Worm (Caenorhabditis elegans) whole organism, young adult: ENCODE results near the gene ttr-31.

Experiments
- F39B2.1 ChIP-seq: fragments of 200-800 bp; sonication (Bioruptor generic); IDR thresholded peaks from 2 replicates; pipeline ENCODE4 v1.3.6; 2022; ENCODE audit warnings: missing genetic modification reagents, missing genetic modification characterization, missing compliant biosample characterization
- F49E8.2 ChIP-seq: sonication (generic microtip); optimal IDR thresholded peaks from 3 replicates; lab custom pipeline; 2017; ENCODE audit warnings: missing genetic modification characterization, mild to moderate bottlenecking, missing compliant biosample characterization, antibody characterized with exemption, moderate library complexity; ENCODE audit not compliant: insufficient read depth
- F52B5.7 ChIP-seq: sonication (generic microtip); optimal IDR thresholded peaks from 2 replicates; lab custom pipeline; 2016; ENCODE audit warnings: mild to moderate bottlenecking, missing genetic modification characterization, missing compliant biosample characterization
- F55B11.4 ChIP-seq: sonication (generic microtip); optimal IDR thresholded peaks from 2 replicates; lab custom pipeline; 2016; ENCODE audit warnings: missing compliant biosample characterization, missing genetic modification characterization, borderline replicate concordance; ENCODE audit not compliant: insufficient read depth
- K12H6.12 ChIP-seq: fragments of 200-800 bp; sonication (Bioruptor generic); optimal IDR thresholded peaks from 2 replicates; lab custom pipeline; 2018; ENCODE audit warnings: mild to moderate bottlenecking, missing genetic modification characterization, missing compliant biosample characterization
- Y53F4B.3 ChIP-seq: fragments of 200-800 bp; sonication (Bioruptor generic); IDR thresholded peaks from 2 replicates; pipeline ENCODE4 v1.3.6; 2022; ENCODE audit warnings: missing genetic modification reagents, missing genetic modification characterization, missing compliant biosample characterization
- Y67H2A.10 ChIP-seq: fragments of 200-800 bp; sonication (Bioruptor generic); conservative IDR thresholded peaks from 2 replicates; pipeline ENCODE4 v1.3.6; 2022; ENCODE audit warnings: missing genetic modification reagents, missing genetic modification characterization, missing compliant biosample characterization
- Y95B8A.8 ChIP-seq: fragments of 200-800 bp; sonication (Bioruptor generic); IDR thresholded peaks from 2 replicates; pipeline ENCODE4 v1.3.6; 2022; ENCODE audit warnings: missing genetic modification reagents, missing genetic modification characterization, missing compliant biosample characterization
- attf-3 ChIP-seq: fragments of 200-800 bp; sonication (Bioruptor generic); conservative IDR thresholded peaks from 2 replicates; pipeline ENCODE4 v1.3.6; 2022; ENCODE audit warnings: missing genetic modification reagents, missing genetic modification characterization, missing compliant biosample characterization
- cebp-2 ChIP-seq: fragments of 200-800 bp; sonication (Bioruptor generic); IDR thresholded peaks from 2 replicates; pipeline ENCODE4 v1.3.6; 2022; ENCODE audit warnings: missing genetic modification characterization, missing compliant biosample characterization
- ceh-58 ChIP-seq: fragments of 200-800 bp; sonication (Bioruptor generic); IDR thresholded peaks from 2 replicates; pipeline ENCODE4 v1.3.6; 2022; ENCODE audit warnings: missing genetic modification characterization, missing compliant biosample characterization
- ceh-91 ChIP-seq: fragments of 200-800 bp; sonication (Bioruptor generic); IDR thresholded peaks from 2 replicates; pipeline ENCODE4 v1.3.6; 2022; ENCODE audit warnings: missing genetic modification reagents, missing genetic modification characterization, missing compliant biosample characterization
- chd-7 ChIP-seq: sonication (generic microtip); optimal IDR thresholded peaks from 2 replicates; lab custom pipeline; 2016; ENCODE audit warnings: mild to moderate bottlenecking, missing genetic modification characterization, moderate library complexity, missing compliant biosample characterization
- dox-1 ChIP-seq: fragments of 200-800 bp; sonication (Bioruptor generic); IDR thresholded peaks from 2 replicates; pipeline ENCODE4 v1.3.6; 2022; ENCODE audit warnings: missing genetic modification reagents, missing genetic modification characterization, missing compliant biosample characterization
- dpff-1 ChIP-seq: sonication (generic microtip); optimal IDR thresholded peaks from 2 replicates; lab custom pipeline; 2017; ENCODE audit warnings: mild to moderate bottlenecking, missing genetic modification characterization, missing compliant biosample characterization
- egl-44 ChIP-seq: fragments of 200-800 bp; sonication (Bioruptor generic); IDR thresholded peaks from 2 replicates; pipeline ENCODE4 v1.3.6; 2022; ENCODE audit warnings: missing genetic modification reagents, missing genetic modification characterization, missing compliant biosample characterization
- ets-4 ChIP-seq: fragments of 200-800 bp; sonication (Bioruptor generic); optimal IDR thresholded peaks from 2 replicates; lab custom pipeline; 2018; ENCODE audit warnings: mild to moderate bottlenecking, missing genetic modification characterization, missing compliant biosample characterization
- him-1 ChIP-seq: sonication (generic microtip); optimal IDR thresholded peaks from 2 replicates; lab custom pipeline; 2016; ENCODE audit warnings: missing genotype, missing genetic modification reagents, missing genetic modification characterization, missing compliant biosample characterization
- hmg-1.2 ChIP-seq: fragments of 200-800 bp; sonication (Bioruptor generic); IDR thresholded peaks from 2 replicates; pipeline ENCODE4 v1.3.6; 2022; ENCODE audit warnings: missing genetic modification reagents, missing genetic modification characterization, missing compliant biosample characterization
- hrde-1 ChIP-seq: sonication (generic microtip); optimal IDR thresholded peaks from 2 replicates; lab custom pipeline; 2016; ENCODE audit warnings: missing genetic modification characterization, mild to moderate bottlenecking, missing compliant biosample characterization, moderate library complexity, missing genotype, missing genetic modification reagents, borderline replicate concordance
- hsf-1 ChIP-seq: fragments of 200-800 bp; sonication (Bioruptor generic); IDR thresholded peaks from 2 replicates; pipeline ENCODE4 v1.3.6; 2022; ENCODE audit warnings: missing genetic modification reagents, missing genetic modification characterization, missing compliant biosample characterization
- lag-1 ChIP-seq: fragments of 200-800 bp; sonication (Bioruptor generic); IDR thresholded peaks from 2 replicates; pipeline ENCODE4 v1.3.6; 2022; ENCODE audit warnings: missing genetic modification reagents, missing genetic modification characterization, missing compliant biosample characterization
- lir-1 ChIP-seq: fragments of 200-800 bp; sonication (Bioruptor generic); conservative IDR thresholded peaks from 2 replicates; pipeline ENCODE4 v1.3.6; 2022; ENCODE audit warnings: missing genetic modification reagents, missing genetic modification characterization, missing compliant biosample characterization
- lsy-27 ChIP-seq: sonication (generic microtip); optimal IDR thresholded peaks from 2 replicates; lab custom pipeline; 2017; ENCODE audit warnings: missing genetic modification characterization, mild to moderate bottlenecking, missing compliant biosample characterization, antibody characterized with exemption, missing genotype, borderline replicate concordance; ENCODE audit not compliant: insufficient read depth
- madf-10 ChIP-seq: sonication (generic microtip); optimal IDR thresholded peaks from 2 replicates; lab custom pipeline; 2016; ENCODE audit warnings: mild to moderate bottlenecking, missing genetic modification characterization, missing compliant biosample characterization
- madf-6 ChIP-seq: fragments of 200-800 bp; sonication (Bioruptor generic); IDR thresholded peaks from 2 replicates; pipeline ENCODE4 v1.3.6; 2022; ENCODE audit warnings: missing genetic modification reagents, missing genetic modification characterization, missing compliant biosample characterization
- mcd-1 ChIP-seq: fragments of 200-800 bp; sonication (Bioruptor generic); IDR thresholded peaks from 2 replicates; pipeline ENCODE4 v1.3.6; 2022; ENCODE audit warnings: missing genetic modification reagents, missing genetic modification characterization, missing compliant biosample characterization
- mes-4 ChIP-seq: sonication (generic microtip); optimal IDR thresholded peaks from 2 replicates; lab custom pipeline; 2016; ENCODE audit warnings: missing genotype, missing genetic modification characterization, missing compliant biosample characterization
- mxl-1 ChIP-seq: sonication (generic microtip); optimal IDR thresholded peaks from 2 replicates; lab custom pipeline; 2016; ENCODE audit warnings: missing genetic modification characterization, missing compliant biosample characterization
- nfya-2 ChIP-seq: fragments of 200-800 bp; sonication (Bioruptor generic); IDR thresholded peaks from 2 replicates; pipeline ENCODE4 v1.3.6; 2022; ENCODE audit warnings: missing genetic modification reagents, missing genetic modification characterization, missing compliant biosample characterization
- nhr-80 ChIP-seq: sonication (generic microtip); optimal IDR thresholded peaks from 2 replicates; lab custom pipeline; 2016; ENCODE audit warnings: missing genetic modification characterization, missing compliant biosample characterization
- rec-8 ChIP-seq, 2 experiments: sonication (generic microtip); optimal IDR thresholded peaks; 2 replicates each; lab custom pipeline; 2016; ENCODE audit warnings: mild to moderate bottlenecking in 2 of 2, missing genetic modification characterization in 2 of 2, missing genetic modification reagents in 2 of 2, missing genotype in 2 of 2, missing biosample characterization in 1 of 2, missing compliant biosample characterization in 1 of 2, moderate library complexity in 1 of 2
- repo-1 ChIP-seq: sonication (generic microtip); optimal IDR thresholded peaks from 2 replicates; lab custom pipeline; 2017; ENCODE audit warnings: mild to moderate bottlenecking, missing genetic modification characterization, missing compliant biosample characterization
- sea-2 ChIP-seq: fragments of 200-800 bp; sonication (Bioruptor generic); IDR thresholded peaks from 2 replicates; pipeline ENCODE4 v1.3.6; 2022; ENCODE audit warnings: missing genetic modification characterization, missing compliant biosample characterization
- unc-62 ChIP-seq: fragments of 150-350 bp; optimal IDR thresholded peaks from 2 replicates; lab custom pipeline; 2014; ENCODE audit warnings: missing biosample characterization, missing genetic modification reagents, missing genetic modification characterization
- ztf-18 ChIP-seq: sonication (generic microtip); optimal IDR thresholded peaks from 2 replicates; lab custom pipeline; 2016; ENCODE audit warnings: missing genotype, mild to moderate bottlenecking, missing genetic modification characterization, missing compliant biosample characterization

Gene ttr-31

DNA sequence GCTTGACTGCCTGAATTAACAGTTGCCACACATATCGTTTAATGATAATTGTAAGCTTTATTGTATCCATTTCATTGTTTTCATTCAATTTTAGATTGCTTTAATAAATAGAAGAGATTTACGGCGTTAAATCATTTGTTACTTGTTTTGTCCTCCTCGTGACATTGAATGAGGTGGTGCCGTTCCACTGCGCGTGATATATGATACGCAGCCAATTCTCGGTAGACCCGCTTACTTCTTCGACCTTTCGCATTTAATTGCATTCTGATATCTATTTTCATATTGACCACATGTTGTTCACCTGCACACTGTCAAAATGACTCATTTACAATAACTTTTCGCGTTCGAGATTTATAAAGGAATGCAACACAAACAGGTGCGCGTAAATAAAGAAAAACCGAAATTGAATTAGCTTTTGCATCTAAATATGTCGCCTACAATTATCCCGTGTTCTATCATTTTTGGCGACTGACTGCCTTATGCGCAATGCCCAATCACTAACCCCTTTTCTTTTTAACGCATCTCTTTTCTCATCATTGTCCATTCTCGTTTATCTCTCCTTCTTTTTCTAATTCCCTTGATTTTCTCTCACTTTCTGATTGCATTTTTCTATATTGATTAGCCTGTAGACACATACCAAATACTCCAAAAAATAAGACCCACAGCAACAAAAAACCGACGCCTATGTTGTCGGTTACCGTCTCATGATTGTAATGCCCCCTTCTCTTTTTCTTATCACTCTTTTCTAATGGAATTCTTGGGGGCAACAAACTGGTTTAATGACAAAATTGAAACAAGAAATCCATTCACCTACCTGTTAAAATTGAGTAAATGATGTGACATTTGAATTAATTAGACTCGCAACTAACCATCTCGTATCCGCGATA, 5.8 kb upstream of the ttr-31 start:
- no peak for TF ChIP-seq ceh-91 (GFP tag; lab: Robert Waterston, UW)

DNA sequence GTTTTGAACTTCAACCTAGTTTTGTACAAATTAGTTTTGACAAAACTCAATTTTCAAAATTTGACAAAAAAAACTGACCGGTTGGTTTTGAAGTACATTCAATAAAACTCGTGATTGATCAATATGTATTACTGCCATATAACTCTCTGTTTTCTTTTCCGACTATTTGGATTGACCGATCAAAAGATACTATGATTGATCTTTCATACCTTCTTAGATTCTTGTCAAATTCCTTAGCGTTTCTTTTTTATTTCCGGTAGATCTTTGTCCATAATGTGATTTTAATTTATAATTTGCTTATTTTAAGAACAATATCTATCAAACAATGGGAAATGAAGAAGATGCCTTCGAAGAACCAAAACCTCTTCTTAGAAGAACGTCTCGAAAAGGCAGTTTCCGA, 3.5 kb upstream of the ttr-31 start, which contains the start of gene F58A3.3:
F58A3.3 (plus strand) TSS at position 301 of the 400 bp plus-strand sequence.
- TF ChIP-seq egl-44 (GFP tag; lab: Robert Waterston, UW), result no peak
- no peak for TF ChIP-seq K12H6.12 (tag; lab: Kevin White, UChicago)
- no peak for TF ChIP-seq ceh-91 (GFP tag; lab: Robert Waterston, UW)
- no peak for TF ChIP-seq cebp-2 (GFP tag; lab: Robert Waterston, UW)
- TF ChIP-seq F55B11.4, result no peak
- TF ChIP-seq ztf-18 (tag; lab: Kevin White, UChicago), result no peak
- no peak for TF ChIP-seq dpff-1 (tag; lab: Kevin White, UChicago)
- no peak for TF ChIP-seq Y67H2A.10 (GFP tag; lab: Robert Waterston, UW)
- no peak for TF ChIP-seq lir-1 (GFP tag; lab: Robert Waterston, UW)
- no peak for TF ChIP-seq F49E8.2 (tag; lab: Kevin White, UChicago)
- TF ChIP-seq, all 124 proteins: peak for 0

DNA sequence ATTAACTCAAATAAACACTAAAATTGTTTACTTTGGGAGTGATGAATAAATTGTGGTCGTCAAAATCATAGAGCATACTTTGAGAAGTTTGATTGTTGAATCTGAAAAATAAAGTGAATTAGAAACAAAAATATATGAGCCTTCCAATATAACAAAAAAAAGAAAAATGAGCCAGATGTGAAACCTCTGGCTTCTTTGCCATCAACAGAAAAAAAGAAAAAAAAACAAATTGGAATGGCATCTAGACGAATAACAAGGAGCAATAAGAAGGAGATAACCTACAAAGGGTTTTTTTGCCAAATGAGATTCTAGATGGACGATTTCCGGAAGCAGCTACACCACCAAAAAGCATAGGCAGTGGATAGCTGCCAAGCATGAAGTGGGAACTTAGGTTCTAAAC, 1.7 kb upstream of the ttr-31 start, which contains the start of gene F58A3.4:
F58A3.4 (minus strand) TSS at position 101 of the 400 bp plus-strand sequence.
- TF ChIP-seq hmg-1.2 (GFP tag; lab: Robert Waterston, UW), result no peak
- TF ChIP-seq repo-1, result no peak
- no peak for TF ChIP-seq chd-7 (tag; lab: Kevin White, UChicago)
- TF ChIP-seq K12H6.12 (tag; lab: Kevin White, UChicago), result no peak
- TF ChIP-seq rec-8 (tag; optimal IDR thresholded peaks at IDR 0.05; lab: Kevin White, UChicago), result no peak
- no peak for TF ChIP-seq lag-1 (GFP tag; lab: Robert Waterston, UW)
- no peak for TF ChIP-seq hsf-1 (GFP tag; lab: Robert Waterston, UW)

DNA sequence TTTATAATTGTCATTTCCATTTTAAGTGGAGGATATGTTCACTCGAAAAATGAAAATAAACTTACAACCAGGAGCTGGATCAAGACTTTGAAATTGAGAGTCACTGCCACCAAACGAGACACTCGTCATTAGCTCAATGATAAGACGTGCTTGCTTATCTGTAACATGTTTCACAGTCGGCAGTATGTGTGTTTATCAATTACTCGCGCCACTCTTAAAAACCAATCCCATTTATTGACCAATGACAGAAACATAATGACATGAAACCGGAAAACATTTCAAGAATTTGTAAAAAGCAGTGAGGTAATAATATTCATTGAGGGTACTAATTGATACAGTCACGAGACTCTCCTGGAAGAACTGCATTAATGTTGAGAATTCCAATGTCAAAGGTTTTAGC, 802 bp downstream of the ttr-31 start, which contains the start of gene del-5:
del-5 (minus strand) TSS at position 130 of the 400 bp plus-strand sequence.
- TF ChIP-seq unc-62 (GFP tag; lab: Kevin White, UChicago), result peak; percentile 14
- no peak for TF ChIP-seq sea-2
- peak; percentile 58 for TF ChIP-seq nhr-80 (tag; lab: Kevin White, UChicago)
- peak; percentile 73 for TF ChIP-seq ets-4 (GFP tag; lab: Kevin White, UChicago)

DNA sequence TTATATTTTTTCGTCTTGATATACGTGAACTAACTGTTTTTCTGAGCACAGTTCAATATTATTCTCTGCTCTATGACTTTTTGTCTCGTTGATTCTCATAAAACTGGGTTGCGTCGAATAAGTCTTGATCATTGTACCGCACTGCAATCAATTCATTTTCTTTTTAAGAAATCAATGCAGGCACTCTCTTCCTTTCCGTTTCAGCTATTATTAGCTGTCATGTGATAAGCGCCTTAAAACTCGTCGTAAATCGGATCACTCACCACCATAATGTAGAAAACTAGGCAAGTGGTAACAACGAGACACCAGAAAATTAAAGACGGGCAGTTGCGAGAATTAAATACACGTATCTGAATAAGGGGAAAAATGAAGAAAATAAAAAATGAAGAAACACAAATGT, 1.5 kb downstream of the ttr-31 start:
- TF ChIP-seq nhr-80 (tag; lab: Kevin White, UChicago) (peak; percentile 42), Y53F4B.3 (no peak), hrde-1 (tag; lab: Kevin White, UChicago) (no peak)

DNA sequence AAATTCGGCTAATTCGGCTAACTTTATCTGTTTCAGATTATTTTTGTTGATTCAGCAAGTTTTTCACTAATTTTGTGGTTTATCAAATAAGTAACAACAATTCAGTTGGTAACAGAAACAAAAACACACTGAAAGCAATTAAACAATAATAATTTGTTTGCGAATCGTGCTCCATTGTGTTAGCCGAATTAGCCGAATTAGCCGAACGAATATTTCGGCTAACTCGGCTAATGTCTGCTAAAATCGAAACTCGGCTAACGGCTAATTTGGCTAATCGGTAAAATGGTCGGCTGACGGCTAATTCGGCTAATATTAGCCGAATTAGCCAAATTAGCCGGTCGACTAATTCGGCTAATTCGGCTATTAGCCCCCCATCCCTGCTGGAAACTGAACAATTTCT, 5.2 kb downstream of the ttr-31 start:
- TF ChIP-seq lsy-27 (tag; lab: Kevin White, UChicago) (no peak), attf-3 (GFP tag; lab: Robert Waterston, UW) (no peak), F52B5.7 (tag; lab: Kevin White, UChicago) (no peak), unc-62 (GFP tag; lab: Kevin White, UChicago) (no peak), mes-4 (no peak), dox-1 (GFP tag; lab: Robert Waterston, UW) (no peak), Y95B8A.8 (no peak), mxl-1 (tag; lab: Kevin White, UChicago) (no peak), ceh-91 (GFP tag; lab: Robert Waterston, UW) (no peak), ets-4 (GFP tag; lab: Kevin White, UChicago) (no peak), F39B2.1 (GFP tag; lab: Robert Waterston, UW) (no peak), him-1 (tag; lab: Kevin White, UChicago) (no peak), nfya-2 (no peak), madf-10 (no peak), madf-6 (GFP tag; lab: Robert Waterston, UW) (no peak), ceh-58 (no peak), mcd-1 (GFP tag; lab: Robert Waterston, UW) (no peak)
